Worm (Caenorhabditis elegans): ENCODE data around the gene mans-3.

The mans-3 gene

ce11 chrX:5201860-5202259 lies 36.7 kb downstream of the mans-3 start:
- no peak for TF ChIP-seq ceh-63 (GFP tag; optimal IDR thresholded peaks at IDR 0.05)
- TF ChIP-seq unc-86 (tag; optimal IDR thresholded peaks at IDR 0.05) = no peak
- no peak for TF ChIP-seq Y116A8C.19 (tag; optimal IDR thresholded peaks at IDR 0.05; ENCODE audit: borderline replicate concordance)
- no peak for TF ChIP-seq sox-4 (tag; optimal IDR thresholded peaks at IDR 0.05)
- TF ChIP-seq zag-1 (tag; optimal IDR thresholded peaks at IDR 0.05) = no peak
- no peak for TF ChIP-seq rnt-1 (tag; optimal IDR thresholded peaks at IDR 0.05)
- TF ChIP-seq mab-9 (GFP tag; IDR thresholded peaks at IDR 0.05) = no peak
- TF ChIP-seq swsn-7 (tag; optimal IDR thresholded peaks at IDR 0.05) = no peak
- TF ChIP-seq egl-13 (tag; optimal IDR thresholded peaks at IDR 0.05) = no peak
- TF ChIP-seq xbp-1 (tag; optimal IDR thresholded peaks at IDR 0.05) = no peak

ce11 chrX:5202399-5202798 lies 37.2 kb downstream of the mans-3 start:
- TF ChIP-seq hpl-2 (GFP tag; optimal IDR thresholded peaks at IDR 0.05) = no peak
- peak; percentile 38 for TF ChIP-seq elt-2 (tag; optimal IDR thresholded peaks at IDR 0.05)

ce11 chrX:5202923-5203322 lies 37.7 kb downstream of the mans-3 start:
- TF ChIP-seq grh-1 (GFP tag; IDR thresholded peaks at IDR 0.05) = no peak
- TF ChIP-seq elt-2 (tag; optimal IDR thresholded peaks at IDR 0.05) = no peak
- no peak for TF ChIP-seq Y116A8C.19 (tag; optimal IDR thresholded peaks at IDR 0.05; ENCODE audit: borderline replicate concordance)
- no peak for TF ChIP-seq swsn-7 (tag; optimal IDR thresholded peaks at IDR 0.05)
- TF ChIP-seq unc-98 (GFP tag; IDR thresholded peaks at IDR 0.05) = no peak

ce11 chrX:5205561-5205960 lies 40.4 kb downstream of the mans-3 start, which contains the start of gene H28G03.2:
Gene H28G03.2 (plus strand): TSS chrX:5205760.
- peak in 1 of 3 experiments; percentile 17 for TF ChIP-seq ceh-82 (tag; optimal IDR thresholded peaks at IDR 0.05)
- TF ChIP-seq rnt-1 (tag; optimal IDR thresholded peaks at IDR 0.05) = peak; percentile 58
- TF ChIP-seq lin-14 (GFP tag; optimal IDR thresholded peaks at IDR 0.05) = peak; percentile 45
- TF ChIP-seq nhr-20 (tag; optimal IDR thresholded peaks at IDR 0.05) = no peak
- TF ChIP-seq nhr-71 (tag; optimal IDR thresholded peaks at IDR 0.05) = peak; percentile 1
- peak; percentile 9 for TF ChIP-seq snu-23 (GFP tag; optimal IDR thresholded peaks at IDR 0.05)

ce11 chrX:5207819-5208218 lies 42.6 kb downstream of the mans-3 start:
- TF ChIP-seq nhr-84 (tag; optimal IDR thresholded peaks at IDR 0.05) (no peak), ceh-63 (GFP tag; optimal IDR thresholded peaks at IDR 0.05) (no peak), elt-3 (tag; optimal IDR thresholded peaks at IDR 0.05) (no peak), nhr-20 (tag; optimal IDR thresholded peaks at IDR 0.05) (peak; percentile 9), aha-1 (tag; optimal IDR thresholded peaks at IDR 0.05) (no peak), isw-1 (GFP tag; IDR thresholded peaks at IDR 0.05) (no peak), efl-3 (GFP tag; optimal IDR thresholded peaks at IDR 0.05) (no peak), lsy-2 (tag; optimal IDR thresholded peaks at IDR 0.05) (peak in 1 of 2 experiments; percentile 2)

ce11 chrX:5208326-5208725 lies 43.1 kb downstream of the mans-3 start:
- TF ChIP-seq elt-3 (tag; optimal IDR thresholded peaks at IDR 0.05) (no peak), rnt-1 (tag; optimal IDR thresholded peaks at IDR 0.05) (peak; percentile 25), pag-3 (tag; optimal IDR thresholded peaks at IDR 0.05; ENCODE audit: borderline replicate concordance, insufficient read depth) (peak; percentile 51), nhr-71 (tag; optimal IDR thresholded peaks at IDR 0.05) (peak; percentile 31), dpl-1 (GFP tag; optimal IDR thresholded peaks at IDR 0.05) (no peak), pax-3 (tag; optimal IDR thresholded peaks at IDR 0.05) (no peak), hpl-2 (GFP tag; optimal IDR thresholded peaks at IDR 0.05) (no peak), tlp-1 (tag; optimal IDR thresholded peaks at IDR 0.05) (no peak), ama-1 (optimal IDR thresholded peaks at IDR 0.05) (no peak)

ce11 chrX:5208831-5209230 lies 43.6 kb downstream of the mans-3 start:
- TF ChIP-seq mdl-1 (tag; optimal IDR thresholded peaks at IDR 0.05) = no peak
- TF ChIP-seq blmp-1 (tag; optimal IDR thresholded peaks at IDR 0.05) = peak; percentile 73
- no peak for TF ChIP-seq jun-1 (tag; optimal IDR thresholded peaks at IDR 0.05)
- no peak for TF ChIP-seq pag-3 (tag; optimal IDR thresholded peaks at IDR 0.05; ENCODE audit: borderline replicate concordance, insufficient read depth)
- TF ChIP-seq nhr-20 (tag; optimal IDR thresholded peaks at IDR 0.05) = peak; percentile 28
- no peak for TF ChIP-seq unc-30 (tag; optimal IDR thresholded peaks at IDR 0.05)
- TF ChIP-seq egl-27 (tag; optimal IDR thresholded peaks at IDR 0.05) = no peak
- TF ChIP-seq Y116A8C.19 (tag; optimal IDR thresholded peaks at IDR 0.05; ENCODE audit: borderline replicate concordance) = no peak
- no peak for TF ChIP-seq ztf-4 (tag; optimal IDR thresholded peaks at IDR 0.05)
- peak; percentile 73 for TF ChIP-seq nhr-85 (tag)
- peak; percentile 4 for TF ChIP-seq lin-14 (GFP tag; optimal IDR thresholded peaks at IDR 0.05)
- no peak for TF ChIP-seq dpl-1 (GFP tag; optimal IDR thresholded peaks at IDR 0.05)
- TF ChIP-seq mep-1 (tag; optimal IDR thresholded peaks at IDR 0.05) = no peak
- no peak for TF ChIP-seq tlp-1 (tag; optimal IDR thresholded peaks at IDR 0.05)
- TF ChIP-seq efl-1 (optimal IDR thresholded peaks at IDR 0.05) = no peak
- peak in 1 of 2 experiments; percentile 74 for TF ChIP-seq efl-1 (GFP tag; optimal IDR thresholded peaks at IDR 0.05 in 1 of 2)
- TF ChIP-seq elt-3 (tag; optimal IDR thresholded peaks at IDR 0.05) = peak in 2 of 6 experiments; percentile 50 to 63

All from whole organism, L1 larva.